Worm (Caenorhabditis elegans) whole organism, L2 larva: ENCODE results near the gene nac-2.

ENCODE experiments used
- C34F6.9 ChIP-seq: fragments of 150-350 bp; optimal IDR thresholded peaks from 2 replicates; lab custom pipeline; 2014; ENCODE audit warnings: missing biosample characterization, missing genetic modification characterization
- F13H6.1 ChIP-seq: sonication (generic microtip); optimal IDR thresholded peaks from 2 replicates; lab custom pipeline; 2016; ENCODE audit warnings: missing genetic modification characterization, missing compliant biosample characterization
- Y55F3AM.14 ChIP-seq: fragments of 200-800 bp; sonication (Bioruptor generic); optimal IDR thresholded peaks from 2 replicates; lab custom pipeline; 2018; ENCODE audit warnings: mild to moderate bottlenecking, missing genetic modification characterization, missing compliant biosample characterization
- alr-1 ChIP-seq: fragments of 150-350 bp; optimal IDR thresholded peaks from 2 replicates; lab custom pipeline; 2014; ENCODE audit warnings: missing biosample characterization, missing genetic modification characterization
- aly-2 ChIP-seq: fragments of 150-350 bp; optimal IDR thresholded peaks from 2 replicates; lab custom pipeline; 2014; ENCODE audit warnings: missing biosample characterization, missing genetic modification characterization
- ama-1 ChIP-seq: fragments of 150-350 bp; optimal IDR thresholded peaks from 2 replicates; lab custom pipeline; 2018; ENCODE audit warnings: inconsistent platforms
- blmp-1 ChIP-seq: sonication (generic microtip); optimal IDR thresholded peaks from 2 replicates; lab custom pipeline; 2017; ENCODE audit warnings: missing genetic modification characterization, mild to moderate bottlenecking, missing compliant biosample characterization, antibody characterized with exemption, moderate library complexity; ENCODE audit not compliant: insufficient read depth
- ceh-16 ChIP-seq: fragments of 150-350 bp; optimal IDR thresholded peaks from 2 replicates; lab custom pipeline; 2014; ENCODE audit warnings: missing biosample characterization, missing genetic modification characterization
- ceh-82 ChIP-seq: fragments of 150-350 bp; optimal IDR thresholded peaks from 2 replicates; lab custom pipeline; 2014; ENCODE audit warnings: missing biosample characterization, missing genetic modification characterization
- egl-27 ChIP-seq: sonication (generic microtip); optimal IDR thresholded peaks from 3 replicates; lab custom pipeline; 2017; ENCODE audit warnings: missing biosample characterization, missing genetic modification reagents, missing genetic modification characterization
- elt-1 ChIP-seq: fragments of 150-350 bp; optimal IDR thresholded peaks from 2 replicates; lab custom pipeline; 2014; ENCODE audit warnings: missing biosample characterization, missing genetic modification characterization
- fos-1 ChIP-seq: fragments of 150-350 bp; optimal IDR thresholded peaks from 2 replicates; lab custom pipeline; 2014; ENCODE audit warnings: missing biosample characterization, missing genetic modification characterization
- lin-11 ChIP-seq: fragments of 150-350 bp; sonication (generic microtip); optimal IDR thresholded peaks from 2 replicates; lab custom pipeline; 2014; ENCODE audit warnings: missing biosample characterization, missing genetic modification characterization, inconsistent platforms, mixed read lengths
- lin-13 ChIP-seq: fragments of 150-350 bp; optimal IDR thresholded peaks from 2 replicates; lab custom pipeline; 2014; ENCODE audit warnings: missing biosample characterization, missing genetic modification reagents, missing genetic modification characterization
- mab-5 ChIP-seq: fragments of 150-350 bp; optimal IDR thresholded peaks from 2 replicates; lab custom pipeline; 2014; ENCODE audit warnings: missing biosample characterization, missing genetic modification characterization
- mbf-1 ChIP-seq: sonication (generic microtip); optimal IDR thresholded peaks from 2 replicates; lab custom pipeline; 2017; ENCODE audit warnings: missing biosample characterization, missing genetic modification characterization
- mdl-1 ChIP-seq, 2 experiments: fragments of 150-350 bp in 1 of 2; sonication (generic microtip) in 1 of 2; optimal IDR thresholded peaks; 2 replicates each; lab custom pipeline; 2017; ENCODE audit warnings: missing biosample characterization in 2 of 2, missing genetic modification characterization in 2 of 2
- nhr-10 ChIP-seq: sonication (generic microtip); optimal IDR thresholded peaks from 2 replicates; lab custom pipeline; 2017; ENCODE audit warnings: missing biosample characterization, missing genetic modification characterization
- nhr-11 ChIP-seq: fragments of 150-350 bp; optimal IDR thresholded peaks from 2 replicates; lab custom pipeline; 2014; ENCODE audit warnings: missing biosample characterization, missing genetic modification characterization
- nhr-12 ChIP-seq: fragments of 150-350 bp; optimal IDR thresholded peaks from 2 replicates; lab custom pipeline; 2014; ENCODE audit warnings: missing biosample characterization, missing genetic modification characterization
- nhr-129 ChIP-seq: fragments of 150-350 bp; optimal IDR thresholded peaks from 2 replicates; lab custom pipeline; 2014; ENCODE audit warnings: missing biosample characterization, missing genetic modification characterization
- nhr-21 ChIP-seq: fragments of 150-350 bp; optimal IDR thresholded peaks from 2 replicates; lab custom pipeline; 2014; ENCODE audit warnings: missing biosample characterization, missing genetic modification characterization
- nhr-23 ChIP-seq: fragments of 150-350 bp; optimal IDR thresholded peaks from 2 replicates; lab custom pipeline; 2014; ENCODE audit warnings: missing biosample characterization, missing genetic modification reagents, missing genetic modification characterization
- nhr-237 ChIP-seq: fragments of 150-350 bp; optimal IDR thresholded peaks from 2 replicates; lab custom pipeline; 2014; ENCODE audit warnings: missing biosample characterization, missing genetic modification characterization
- nhr-25 ChIP-seq: fragments of 150-350 bp; sonication (generic microtip); optimal IDR thresholded peaks from 3 replicates; lab custom pipeline; 2014; ENCODE audit warnings: missing biosample characterization, missing genetic modification characterization
- nhr-6 ChIP-seq: fragments of 150-350 bp; optimal IDR thresholded peaks from 2 replicates; lab custom pipeline; 2014; ENCODE audit warnings: missing biosample characterization, missing genetic modification characterization
- nhr-77 ChIP-seq: fragments of 150-350 bp; optimal IDR thresholded peaks from 2 replicates; lab custom pipeline; 2014; ENCODE audit warnings: missing biosample characterization, missing genetic modification characterization
- sem-4 ChIP-seq: fragments of 150-350 bp; optimal IDR thresholded peaks from 2 replicates; lab custom pipeline; 2014; ENCODE audit warnings: missing biosample characterization, missing genetic modification reagents, missing genetic modification characterization
- skn-1 ChIP-seq: sonication (generic microtip); optimal IDR thresholded peaks from 2 replicates; lab custom pipeline; 2017; ENCODE audit warnings: missing biosample characterization, missing genetic modification characterization
- sma-9 ChIP-seq, 2 experiments: fragments of 150-350 bp in 1 of 2; sonication (generic microtip) in 1 of 2; optimal IDR thresholded peaks; 2 replicates each; lab custom pipeline; 2014 to 2016; ENCODE audit warnings: missing genetic modification characterization in 2 of 2, mild to moderate bottlenecking in 1 of 2, missing biosample characterization in 1 of 2, missing compliant biosample characterization in 1 of 2, missing genetic modification reagents in 1 of 2, moderate library complexity in 1 of 2
- snpc-4 ChIP-seq: fragments of 150-350 bp; optimal IDR thresholded peaks from 2 replicates; lab custom pipeline; 2014; ENCODE audit warnings: missing biosample characterization, missing genetic modification characterization
- unc-39 ChIP-seq: fragments of 150-350 bp; optimal IDR thresholded peaks from 2 replicates; lab custom pipeline; 2014; ENCODE audit warnings: missing biosample characterization, missing genetic modification characterization
- unc-55 ChIP-seq: fragments of 150-350 bp; sonication (generic microtip); optimal IDR thresholded peaks from 3 replicates; lab custom pipeline; 2014; ENCODE audit warnings: missing biosample characterization, missing genetic modification reagents, missing genetic modification characterization
- unc-62 ChIP-seq: fragments of 150-350 bp; optimal IDR thresholded peaks from 2 replicates; lab custom pipeline; 2014; ENCODE audit warnings: missing biosample characterization, missing genetic modification reagents, missing genetic modification characterization
- zag-1 ChIP-seq: fragments of 150-350 bp; optimal IDR thresholded peaks from 2 replicates; lab custom pipeline; 2014; ENCODE audit warnings: missing biosample characterization, missing genetic modification characterization
- ztf-1 ChIP-seq: fragments of 200-800 bp; sonication (Bioruptor generic); conservative IDR thresholded peaks from 2 replicates; pipeline ENCODE4 v1.3.6; 2022; ENCODE audit warnings: missing genetic modification characterization, missing compliant biosample characterization
- ztf-11 ChIP-seq: sonication (generic microtip); optimal IDR thresholded peaks from 2 replicates; lab custom pipeline; 2017; ENCODE audit warnings: missing biosample characterization, missing genetic modification characterization

The nac-2 gene

DNA sequence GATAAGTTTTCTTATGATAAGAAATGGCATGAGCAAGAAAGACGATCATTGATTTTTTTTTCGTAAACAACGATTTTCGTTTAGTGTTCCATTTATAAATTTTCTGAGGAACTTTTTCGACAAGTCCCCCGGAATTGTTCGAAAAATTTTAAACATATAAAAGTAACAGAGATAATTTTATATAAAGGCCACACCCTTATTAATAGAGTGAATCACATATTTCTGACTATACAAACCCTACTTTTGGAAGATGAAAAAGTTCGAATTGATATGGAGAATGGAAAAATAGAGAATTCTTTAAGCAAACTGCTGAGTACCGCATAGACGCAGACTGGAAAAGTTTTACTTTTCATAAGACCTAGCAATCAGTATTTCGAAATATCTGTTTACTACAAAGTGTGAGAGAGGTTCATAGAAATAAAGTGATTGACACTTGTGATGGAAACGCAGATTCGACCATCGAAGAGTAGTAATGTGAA, 8.1 kb upstream of the nac-2 start (continued):
- TF ChIP-seq zag-1 (tag; lab: Kevin White, UChicago) (peak; percentile 31), unc-39 (no peak), snpc-4 (tag; lab: Kevin White, UChicago) (peak; percentile 43), ztf-1 (GFP tag; lab: Robert Waterston, UW) (no peak), ama-1 (lab: Kevin White, UChicago) (peak; percentile 99), blmp-1 (tag; lab: Kevin White, UChicago) (no peak), Y55F3AM.14 (GFP tag; lab: Kevin White, UChicago) (peak; percentile 59), mbf-1 (tag; lab: Kevin White, UChicago) (no peak), egl-27 (tag; lab: Kevin White, UChicago) (no peak), nhr-10 (tag; lab: Kevin White, UChicago) (peak; percentile 13)

DNA sequence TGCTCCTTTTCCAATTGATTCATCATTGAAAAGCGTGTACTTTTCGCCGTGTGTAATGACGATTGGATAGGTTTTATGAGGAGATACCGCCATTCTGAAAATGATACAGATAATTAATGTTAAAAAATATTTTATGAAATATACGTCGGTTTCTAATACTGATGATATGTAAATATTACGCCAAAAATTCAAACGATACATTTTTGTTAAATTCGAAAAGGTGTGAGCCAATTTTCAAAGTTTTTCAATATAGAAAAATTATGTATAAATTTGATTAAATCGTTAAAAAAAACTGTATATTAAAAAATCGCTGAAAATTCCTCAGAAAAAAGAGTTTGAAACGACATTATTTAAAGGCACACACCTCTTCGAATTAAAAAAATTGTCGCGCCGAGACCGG, 7.5 kb upstream of the nac-2 start, which contains the start of gene ikke-1:
ikke-1 (minus strand) TSS at position 101 of the 400 bp plus-strand sequence.
- no peak for TF ChIP-seq nhr-25 (tag; lab: Kevin White, UChicago)
- no peak for TF ChIP-seq zag-1 (tag; lab: Kevin White, UChicago)
- no peak for TF ChIP-seq unc-55
- no peak for TF ChIP-seq egl-27 (tag; lab: Kevin White, UChicago)
- TF ChIP-seq nhr-12 (tag; lab: Kevin White, UChicago) = no peak
- no peak for TF ChIP-seq F13H6.1 (tag; lab: Kevin White, UChicago)
- no peak for TF ChIP-seq mab-5 (tag; lab: Kevin White, UChicago)
- no peak for TF ChIP-seq aly-2 (tag; lab: Kevin White, UChicago)
- TF ChIP-seq nhr-129 (tag; lab: Kevin White, UChicago) = no peak
- no peak for TF ChIP-seq nhr-21
- TF ChIP-seq alr-1 (tag; lab: Kevin White, UChicago) = no peak
- no peak for TF ChIP-seq C34F6.9 (tag; lab: Kevin White, UChicago)
- no peak for TF ChIP-seq mdl-1 (tag; optimal IDR thresholded peaks at IDR 0.05; lab: Kevin White, UChicago)
- no peak for TF ChIP-seq nhr-237 (tag; lab: Kevin White, UChicago)
- no peak for TF ChIP-seq elt-1 (tag; lab: Kevin White, UChicago)

DNA sequence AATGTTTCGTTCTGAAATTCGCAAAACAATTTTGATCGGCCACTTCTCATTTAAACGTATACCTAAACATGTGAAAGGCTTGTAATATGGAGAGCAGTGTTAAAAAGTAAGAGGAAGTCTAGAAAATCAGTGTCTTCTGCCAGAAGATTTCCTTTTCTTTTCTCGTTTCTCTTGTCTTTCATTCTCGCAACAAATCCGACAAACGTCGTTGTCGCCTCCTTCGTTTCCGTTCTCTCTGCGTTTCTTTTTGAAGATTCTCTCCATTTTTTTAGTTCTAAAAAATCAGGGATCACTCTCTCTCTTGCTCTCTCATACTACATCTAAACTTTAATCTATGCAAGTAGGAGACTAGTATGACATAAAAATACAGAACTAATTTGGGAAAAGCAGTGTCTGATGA, 4.2 kb upstream of the nac-2 start:
- TF ChIP-seq egl-27 (tag; lab: Kevin White, UChicago) (no peak), nhr-12 (tag; lab: Kevin White, UChicago) (no peak), nhr-11 (tag; lab: Kevin White, UChicago) (no peak), nhr-129 (tag; lab: Kevin White, UChicago) (no peak), nhr-10 (tag; lab: Kevin White, UChicago) (no peak), lin-13 (GFP tag; lab: Kevin White, UChicago) (no peak), blmp-1 (tag; lab: Kevin White, UChicago) (no peak), ceh-82 (no peak), C34F6.9 (tag; lab: Kevin White, UChicago) (no peak), sem-4 (tag; lab: Kevin White, UChicago) (no peak), sma-9 (GFP tag; optimal IDR thresholded peaks at IDR 0.05; lab: Kevin White, UChicago) (no peak), sma-9 (tag; optimal IDR thresholded peaks at IDR 0.05; lab: Kevin White, UChicago) (no peak), unc-55 (no peak)

DNA sequence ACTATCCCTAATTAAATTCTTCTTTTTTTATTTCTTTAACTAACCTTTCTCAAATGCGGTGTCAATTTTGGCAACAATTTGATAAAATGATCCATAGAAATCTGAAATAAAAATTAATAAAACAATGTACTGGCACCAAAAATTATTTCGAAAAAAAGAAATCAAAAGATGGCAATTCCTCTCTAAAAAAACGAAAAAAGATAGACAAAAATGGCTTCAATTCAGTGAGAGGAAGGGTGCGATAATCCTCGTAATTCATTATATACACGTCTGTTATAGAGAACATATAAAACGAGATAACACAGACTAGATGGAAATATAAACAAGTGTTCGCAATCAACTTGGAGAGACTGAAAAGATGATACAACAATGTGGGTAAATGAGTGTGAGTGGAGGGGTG, 2.7 kb upstream of the nac-2 start, which contains the start of gene R107.2:
R107.2 (minus strand) TSS at position 101 of the 400 bp plus-strand sequence.
- TF ChIP-seq ama-1 (lab: Kevin White, UChicago) = peak; percentile 2
- TF ChIP-seq ztf-1 (GFP tag; lab: Robert Waterston, UW) = no peak
- TF ChIP-seq nhr-25 (tag; lab: Kevin White, UChicago) = no peak
- no peak for TF ChIP-seq ceh-16
- TF ChIP-seq unc-55 = peak; percentile 61

DNA sequence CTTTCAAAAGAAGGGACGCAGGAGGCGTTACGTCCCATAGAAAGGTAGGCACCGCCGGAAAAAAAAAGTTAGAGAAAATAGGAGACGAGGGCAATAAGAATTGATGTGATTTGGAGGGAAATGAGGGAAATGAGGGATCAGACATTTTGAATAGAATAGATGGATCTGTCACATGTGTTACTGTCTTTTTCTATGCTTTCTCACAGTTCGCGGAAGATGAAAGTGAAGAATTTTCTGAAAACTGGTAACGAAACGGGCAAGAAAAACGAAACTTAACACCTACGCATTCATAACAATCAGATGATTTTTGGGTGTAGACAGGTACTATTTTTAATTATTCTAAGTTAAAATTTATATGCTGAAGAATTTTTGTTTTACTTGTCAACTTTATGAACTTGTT, 5.4 kb downstream of the nac-2 start, which contains the start of gene R107.9:
R107.9 (plus strand) TSS at position 301 of the 400 bp plus-strand sequence.
- TF ChIP-seq nhr-77 (tag; lab: Kevin White, UChicago) (no peak), fos-1 (tag; lab: Kevin White, UChicago) (no peak), mdl-1 (tag; optimal IDR thresholded peaks at IDR 0.05; lab: Kevin White, UChicago) (no peak), skn-1 (no peak), unc-62 (GFP tag; lab: Kevin White, UChicago) (no peak), Y55F3AM.14 (GFP tag; lab: Kevin White, UChicago) (no peak), ztf-11 (tag; lab: Kevin White, UChicago) (no peak), nhr-23 (tag; lab: Kevin White, UChicago) (no peak), nhr-6 (tag; lab: Kevin White, UChicago) (no peak), lin-11 (no peak), unc-39 (no peak)
